Worm (Caenorhabditis elegans): ENCODE results near the gene C50F4.6.
A peak's percentile ranks its signal among the peaks of the same experiment; 100 is the strongest.

The C50F4.6 gene

ce11 chrV:9546042-9546581 is at the start of gene C50F4.6:
C50F4.6 (plus strand) TSS chrV:9546092.
- TF ChIP-seq fkh-10 (GFP tag; optimal IDR thresholded peaks at IDR 0.05) (no peak), ref-2 (tag; optimal IDR thresholded peaks at IDR 0.05) (no peak), ceh-9 (tag; optimal IDR thresholded peaks at IDR 0.05) (no peak), npax-4 (tag; optimal IDR thresholded peaks at IDR 0.05) (no peak), ceh-6 (GFP tag; optimal IDR thresholded peaks at IDR 0.05) (no peak), nfya-1 (tag; optimal IDR thresholded peaks at IDR 0.05) (peak; percentile 22)

- TF ChIP-seq T23F11.4 (GFP tag; optimal IDR thresholded peaks at IDR 0.05), result no peak
- TF ChIP-seq ama-1 (optimal IDR thresholded peaks at IDR 0.05), result no peak
- TF ChIP-seq madf-2 (tag; optimal IDR thresholded peaks at IDR 0.05), result no peak
These were observed 49.1 kb upstream of the C50F4.6 start, which contains the start of gene gsnl-1 for ce11 chrV:9496742-9497141. gsnl-1 (plus strand) TSS chrV:9497042.

- TF ChIP-seq hlh-15 (tag; optimal IDR thresholded peaks at IDR 0.05) (no peak), sox-2 (GFP tag; IDR thresholded peaks at IDR 0.05) (no peak), F13H6.1 (tag; optimal IDR thresholded peaks at IDR 0.05) (no peak)
These were observed 46.6 kb upstream of the C50F4.6 start for ce11 chrV:9499295-9499694.

- TF ChIP-seq che-1 (tag; optimal IDR thresholded peaks at IDR 0.05), result no peak
These were observed 45.0 kb upstream of the C50F4.6 start, which contains the start of gene swt-5 for ce11 chrV:9500826-9501451. swt-5 (plus strand) TSS chrV:9501401.

- TF ChIP-seq npax-4 (tag; optimal IDR thresholded peaks at IDR 0.05), result peak; percentile 76
- peak; percentile 84 for TF ChIP-seq che-1 (tag; optimal IDR thresholded peaks at IDR 0.05)
- TF ChIP-seq F13H6.1 (tag; optimal IDR thresholded peaks at IDR 0.05), result peak; percentile 65
- TF ChIP-seq K09A11.1 (tag; optimal IDR thresholded peaks at IDR 0.05; ENCODE audit: insufficient read depth), result peak; percentile 71
- TF ChIP-seq nfya-1 (tag; optimal IDR thresholded peaks at IDR 0.05), result peak; percentile 59
- TF ChIP-seq ceh-30 (tag; optimal IDR thresholded peaks at IDR 0.05), result no peak
- TF ChIP-seq pag-3 (tag; optimal IDR thresholded peaks at IDR 0.05; ENCODE audit: borderline replicate concordance), result peak; percentile 11
- peak; percentile 78 for TF ChIP-seq sox-4 (tag; optimal IDR thresholded peaks at IDR 0.05)
- peak; percentile 39 for TF ChIP-seq odd-2 (tag; optimal IDR thresholded peaks at IDR 0.05)
- peak; percentile 74; the same call in 1 of the 2 replicates for TF ChIP-seq ceh-45 (GFP tag; IDR thresholded peaks at IDR 0.05)
- TF ChIP-seq elt-4 (tag; optimal IDR thresholded peaks at IDR 0.05), result no peak
- TF ChIP-seq hlh-30 (tag; optimal IDR thresholded peaks at IDR 0.05; ENCODE audit: insufficient read depth), result no peak
- no peak for TF ChIP-seq nhr-11 (tag; optimal IDR thresholded peaks at IDR 0.05)
- TF ChIP-seq pax-1 (tag; optimal IDR thresholded peaks at IDR 0.05), result no peak
- peak; percentile 82 for TF ChIP-seq nhr-232 (tag; optimal IDR thresholded peaks at IDR 0.05)
- TF ChIP-seq ceh-19 (GFP tag; optimal IDR thresholded peaks at IDR 0.05), result peak; percentile 90
- TF ChIP-seq ceh-31 (tag; optimal IDR thresholded peaks at IDR 0.05), result peak; percentile 79
- TF ChIP-seq sox-2 (GFP tag; IDR thresholded peaks at IDR 0.05), result peak; percentile 84
- TF ChIP-seq ref-2 (tag; optimal IDR thresholded peaks at IDR 0.05), result peak; percentile 78
- TF ChIP-seq dmd-4 (tag; optimal IDR thresholded peaks at IDR 0.05; ENCODE audit: borderline replicate concordance), result peak; percentile 59
- TF ChIP-seq ceh-18 (tag; optimal IDR thresholded peaks at IDR 0.05), result peak; percentile 74
- peak; percentile 84 for TF ChIP-seq unc-42 (tag; optimal IDR thresholded peaks at IDR 0.05)
- peak; percentile 90 for TF ChIP-seq fkh-6 (tag; optimal IDR thresholded peaks at IDR 0.05)
- peak; percentile 59 for TF ChIP-seq hlh-8 (tag; optimal IDR thresholded peaks at IDR 0.05)
- peak; percentile 56 for TF ChIP-seq dve-1 (tag; optimal IDR thresholded peaks at IDR 0.05)
- TF ChIP-seq pha-2 (tag; optimal IDR thresholded peaks at IDR 0.05), result peak; percentile 92
- TF ChIP-seq sdc-2 (tag; optimal IDR thresholded peaks at IDR 0.05), result peak; percentile 78
- TF ChIP-seq eyg-1 (tag; optimal IDR thresholded peaks at IDR 0.05), result peak; percentile 88
- peak; percentile 41 for TF ChIP-seq tbx-7 (tag; optimal IDR thresholded peaks at IDR 0.05)
- peak; percentile 77 for TF ChIP-seq C08G9.2 (tag; optimal IDR thresholded peaks at IDR 0.05)
- peak; percentile 83 for TF ChIP-seq C38D4.7 (GFP tag; optimal IDR thresholded peaks at IDR 0.05)
- peak; percentile 45 for TF ChIP-seq pqm-1 (tag; optimal IDR thresholded peaks at IDR 0.05)
- peak; percentile 45 for TF ChIP-seq ceh-14 (tag; optimal IDR thresholded peaks at IDR 0.05)
- TF ChIP-seq hlh-6 (tag; optimal IDR thresholded peaks at IDR 0.05), result peak; percentile 94
These were observed 42.6 kb upstream of the C50F4.6 start for ce11 chrV:9503152-9503817.

All from whole organism, late embryonic.